Worm (Caenorhabditis elegans): ENCODE results near the gene math-10.

math-10 gene

DNA sequence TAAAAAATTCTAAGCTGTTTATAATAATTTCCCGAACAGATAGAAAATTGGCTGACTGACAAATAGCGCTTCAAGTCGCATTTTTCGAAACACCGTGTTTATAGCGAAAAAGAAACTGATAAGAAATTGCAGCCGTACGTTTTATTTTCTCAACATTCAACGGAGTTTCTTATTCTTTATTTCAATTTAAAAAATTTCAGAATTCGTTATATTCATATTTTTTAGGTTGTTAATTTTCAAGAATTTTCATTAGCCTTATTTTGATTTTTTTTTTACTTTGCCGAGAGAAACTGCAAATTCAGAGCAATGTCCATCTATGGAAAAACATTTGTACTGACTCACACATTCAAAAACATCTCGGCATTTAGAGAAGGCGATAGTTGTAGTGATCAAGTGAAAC lies 26.6 kb downstream of the math-10 start, which contains the start of gene C46F9.6:
Gene C46F9.6, plus strand, starts transcription at position 301 of the 400 bp plus-strand sequence.
- TF ChIP-seq dao-5 (tag; optimal IDR thresholded peaks at IDR 0.05) (no peak), W03F9.2 (tag; optimal IDR thresholded peaks at IDR 0.05) (no peak), him-1 (tag; optimal IDR thresholded peaks at IDR 0.05) (no peak)

DNA sequence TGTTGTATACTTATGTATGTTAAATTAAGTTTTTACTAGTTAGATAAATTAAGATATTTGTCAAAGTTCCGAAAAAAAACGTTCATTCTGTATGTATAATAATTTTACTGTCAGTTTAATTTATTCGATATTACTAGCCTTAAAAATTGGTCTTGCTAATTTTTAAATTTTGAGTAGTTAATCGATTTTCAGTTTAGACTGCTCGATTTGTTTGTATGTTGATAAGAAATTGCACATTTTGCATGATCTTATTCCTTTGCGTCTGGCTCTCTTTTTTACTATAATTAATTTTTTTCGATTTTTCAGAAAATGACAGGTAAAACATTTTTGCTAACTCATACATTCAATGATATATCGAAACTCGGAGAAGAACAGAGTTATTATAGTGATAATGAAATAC lies 28.6 kb downstream of the math-10 start, which contains the start of gene math-24:
Gene math-24, plus strand, starts transcription at position 301 of the 400 bp plus-strand sequence.
- TF ChIP-seq W03F9.2 (tag; optimal IDR thresholded peaks at IDR 0.05) (no peak), him-1 (tag; optimal IDR thresholded peaks at IDR 0.05) (no peak), dao-5 (tag; optimal IDR thresholded peaks at IDR 0.05) (no peak)

DNA sequence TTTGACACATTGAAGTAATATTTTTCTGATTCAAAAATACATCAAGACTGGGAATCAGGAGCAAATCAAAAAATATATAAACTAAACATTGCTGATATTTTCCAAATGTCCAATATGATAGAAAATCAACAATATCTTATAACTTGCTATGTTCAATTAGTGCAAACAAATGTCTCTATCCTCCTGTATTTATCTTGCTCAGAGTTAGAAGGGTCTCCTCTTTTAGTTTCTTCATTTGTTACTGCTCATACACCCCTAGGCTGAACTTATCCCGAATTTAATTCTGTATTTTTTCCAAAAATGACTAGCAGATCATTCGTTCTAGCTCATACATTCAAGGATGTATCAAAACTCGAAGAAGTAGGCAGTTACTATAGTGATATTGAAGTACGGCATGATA lies 30.6 kb downstream of the math-10 start, which contains the start of gene math-23:
Gene math-23, plus strand, starts transcription at position 301 of the 400 bp plus-strand sequence.
- TF ChIP-seq W03F9.2 (tag; optimal IDR thresholded peaks at IDR 0.05), result no peak
- no peak for TF ChIP-seq him-1 (tag; optimal IDR thresholded peaks at IDR 0.05)
- TF ChIP-seq dao-5 (tag; optimal IDR thresholded peaks at IDR 0.05), result no peak

DNA sequence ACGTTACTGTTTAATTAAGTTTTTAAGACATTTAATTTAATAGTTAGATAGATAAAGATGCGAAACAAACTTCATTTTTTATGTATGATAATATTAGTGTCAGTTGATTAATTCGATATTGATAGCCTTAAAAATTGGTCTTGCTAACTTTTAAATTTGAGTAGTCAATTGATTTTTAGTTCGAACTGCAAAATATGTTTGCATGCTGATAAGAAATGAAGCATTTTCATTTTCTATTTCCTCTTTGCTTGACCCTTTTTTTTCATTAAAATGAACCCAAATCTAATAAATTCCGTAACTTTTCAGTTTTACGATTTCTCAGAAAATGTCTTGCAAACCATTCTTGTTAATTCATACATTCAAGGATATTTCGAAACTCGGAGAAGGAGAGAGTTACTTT lies 33.8 kb downstream of the math-10 start, which contains the start of gene math-22:
Gene math-22, plus strand, starts transcription at position 301 of the 400 bp plus-strand sequence.
- no peak for TF ChIP-seq W03F9.2 (tag; optimal IDR thresholded peaks at IDR 0.05)
- TF ChIP-seq dao-5 (tag; optimal IDR thresholded peaks at IDR 0.05), result no peak
- no peak for TF ChIP-seq him-1 (tag; optimal IDR thresholded peaks at IDR 0.05)

DNA sequence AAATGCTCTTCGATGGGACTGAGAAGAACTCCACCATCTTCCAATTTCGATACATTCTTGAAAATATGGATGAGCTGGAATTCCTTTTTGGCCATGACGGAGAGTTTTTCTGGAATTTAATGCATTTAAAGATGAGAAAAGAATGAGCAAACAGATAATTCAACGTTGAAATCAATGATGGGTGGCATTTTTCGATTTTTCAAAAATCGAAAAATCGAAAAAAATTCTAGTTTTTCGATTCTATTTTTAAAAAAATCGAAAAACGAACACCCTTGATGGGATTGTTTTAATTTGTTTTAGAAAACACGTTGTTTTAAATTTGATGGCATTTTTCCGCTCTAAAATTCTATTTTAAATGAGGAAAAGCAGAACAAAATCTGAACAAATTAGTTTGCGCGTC lies 41.4 kb downstream of the math-10 start, which contains the start of gene math-31:
Gene math-31, minus strand, starts transcription at position 101 of the 400 bp plus-strand sequence.
- TF ChIP-seq W03F9.2 (tag; optimal IDR thresholded peaks at IDR 0.05), result no peak
- TF ChIP-seq dao-5 (tag; optimal IDR thresholded peaks at IDR 0.05), result no peak
- TF ChIP-seq him-1 (tag; optimal IDR thresholded peaks at IDR 0.05), result no peak

DNA sequence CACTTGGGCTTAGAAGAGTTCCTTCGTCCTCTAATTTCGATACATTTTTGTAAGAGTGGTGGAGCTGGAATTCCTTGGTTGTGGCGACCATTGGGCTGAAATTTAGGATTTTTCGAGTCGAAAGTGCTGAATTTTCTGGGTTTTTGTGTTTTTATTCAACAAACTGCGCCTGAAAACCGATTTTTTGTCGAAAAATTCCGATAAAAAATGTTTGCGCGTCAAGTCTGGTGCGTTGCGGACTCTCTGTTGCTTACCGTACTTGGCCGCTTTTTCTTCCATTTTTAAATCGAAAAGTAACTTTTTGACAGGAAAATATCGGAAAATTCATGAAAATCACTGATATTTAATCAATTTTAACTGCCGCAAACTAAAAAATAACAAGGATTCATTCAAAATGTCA lies 46.5 kb downstream of the math-10 start, which contains the start of gene bath-4:
Gene bath-4, minus strand, starts transcription at position 101 of the 400 bp plus-strand sequence.
- TF ChIP-seq him-1 (tag; optimal IDR thresholded peaks at IDR 0.05) (no peak), dao-5 (tag; optimal IDR thresholded peaks at IDR 0.05) (no peak), W03F9.2 (tag; optimal IDR thresholded peaks at IDR 0.05) (no peak)

DNA sequence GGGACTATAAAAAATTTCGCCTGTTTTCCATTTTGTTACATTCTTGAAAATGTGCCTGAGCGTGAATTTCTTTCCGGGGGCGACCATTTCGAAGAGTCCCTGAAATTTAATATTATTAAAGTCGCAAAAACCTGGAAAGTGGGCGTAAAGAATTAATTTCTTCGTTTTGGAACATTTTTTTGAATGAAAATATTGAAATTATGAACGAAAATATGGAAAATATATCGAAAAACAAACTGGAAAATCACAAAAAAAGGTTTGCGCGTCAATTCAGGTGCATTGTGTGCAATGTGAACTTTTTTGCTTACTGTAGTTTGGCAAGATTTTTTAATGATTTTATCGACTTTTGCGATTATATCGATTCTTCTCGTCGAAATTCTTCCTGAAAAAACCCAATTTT lies 49.7 kb downstream of the math-10 start, which contains the start of gene bath-7:
Gene bath-7, minus strand, starts transcription at position 101 of the 400 bp plus-strand sequence.
- no peak for TF ChIP-seq him-1 (tag; optimal IDR thresholded peaks at IDR 0.05)
- no peak for TF ChIP-seq dao-5 (tag; optimal IDR thresholded peaks at IDR 0.05)
- TF ChIP-seq W03F9.2 (tag; optimal IDR thresholded peaks at IDR 0.05), result no peak

DNA sequence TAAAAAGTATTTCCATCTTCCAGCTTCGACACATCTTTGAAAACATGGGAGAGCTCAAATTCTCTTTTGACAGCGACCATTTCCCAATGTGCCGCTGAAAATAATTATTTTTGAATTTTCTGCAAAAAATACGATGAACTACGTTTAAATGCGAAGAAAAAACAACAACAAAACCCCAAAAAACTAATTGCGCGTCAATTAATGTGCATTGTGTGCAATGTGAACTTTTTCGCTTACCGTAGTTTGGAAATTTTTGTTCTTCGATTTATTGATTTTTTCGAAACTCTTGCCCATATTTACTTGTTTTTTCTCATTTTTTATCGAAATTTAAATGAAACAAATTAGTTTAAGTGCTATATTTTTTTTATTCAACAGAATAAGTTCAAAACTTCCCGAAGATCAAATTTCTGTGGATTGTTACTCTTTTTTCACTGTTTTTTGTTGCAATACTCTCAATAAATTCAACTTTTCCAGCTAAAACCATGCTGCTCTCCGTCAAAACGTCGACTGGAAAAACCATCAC lies 51.4 kb downstream of the math-10 start, which contains the start of the genes bath-2 and F52C6.4:
Gene bath-2, minus strand, starts transcription at position 101 of the 523 bp plus-strand sequence.
Gene F52C6.4, plus strand, starts transcription at position 473 of the 523 bp plus-strand sequence.
- no peak for TF ChIP-seq dao-5 (tag; optimal IDR thresholded peaks at IDR 0.05)

All from whole organism, L4/young adult.